Fruit fly (Drosophila melanogaster) whole organism, embryonic: ENCODE measurements around the gene Hou.

ENCODE experiments used
- BEAF-32 ChIP-seq: fragments of 200-800 bp; sonication (Bioruptor generic); optimal IDR thresholded peaks from 3 replicates; lab custom pipeline; 2017; ENCODE audit warnings: missing biosample characterization, missing genetic modification characterization, mild to moderate bottlenecking, moderate library complexity, missing genetic modification reagents
- Bgb ChIP-seq: fragments of 200-800 bp; sonication (Bioruptor generic); IDR thresholded peaks from 2 replicates; pipeline ENCODE4 v1.3.6; 2022; ENCODE audit warnings: missing biosample characterization, missing genetic modification characterization; ENCODE audit not compliant: partially characterized antibody
- CG10267 ChIP-seq: fragments of 200-800 bp; sonication (Bioruptor generic); optimal IDR thresholded peaks from 2 replicates; lab custom pipeline; 2018; ENCODE audit warnings: missing biosample characterization, mild to moderate bottlenecking, missing genetic modification characterization, moderate library complexity
- CG13287 ChIP-seq: fragments of 200-800 bp; sonication (Bioruptor generic); IDR thresholded peaks from 2 replicates; pipeline ENCODE4 v1.3.6; 2022; ENCODE audit warnings: missing biosample characterization, missing genetic modification characterization; ENCODE audit not compliant: partially characterized antibody
- CG14710 ChIP-seq: fragments of 200-800 bp; sonication (Bioruptor generic); optimal IDR thresholded peaks from 3 replicates; lab custom pipeline; 2019; ENCODE audit warnings: missing biosample characterization, mild to moderate bottlenecking, missing genetic modification characterization, moderate library complexity
- CG1603 ChIP-seq: fragments of 200-800 bp; sonication (Bioruptor generic); optimal IDR thresholded peaks from 2 replicates; lab custom pipeline; 2019; ENCODE audit warnings: missing biosample characterization, mild to moderate bottlenecking, missing genetic modification characterization, moderate library complexity
- CG16813 ChIP-seq: fragments of 200-800 bp; sonication (Bioruptor generic); IDR thresholded peaks from 3 replicates; pipeline ENCODE4 v1.3.6; 2022; ENCODE audit warnings: missing biosample characterization, missing genetic modification characterization; ENCODE audit not compliant: partially characterized antibody
- CG16815 ChIP-seq: fragments of 200-800 bp; sonication (Bioruptor generic); optimal IDR thresholded peaks from 3 replicates; lab custom pipeline; 2017; ENCODE audit warnings: missing biosample characterization, mild to moderate bottlenecking, missing genetic modification characterization
- CG2116 ChIP-seq: fragments of 200-800 bp; sonication (Bioruptor generic); optimal IDR thresholded peaks from 3 replicates; lab custom pipeline; 2018; ENCODE audit warnings: missing biosample characterization, mild to moderate bottlenecking, missing genetic modification characterization
- CG5180 ChIP-seq: fragments of 200-800 bp; sonication (Bioruptor generic); optimal IDR thresholded peaks from 3 replicates; lab custom pipeline; 2017; ENCODE audit warnings: missing biosample characterization, missing genetic modification characterization, mild to moderate bottlenecking, moderate library complexity, missing genetic modification reagents
- CG6791 ChIP-seq: fragments of 200-800 bp; sonication (Bioruptor generic); IDR thresholded peaks from 3 replicates; pipeline ENCODE4 v1.3.6; 2022; ENCODE audit warnings: missing biosample characterization, missing genetic modification characterization; ENCODE audit not compliant: partially characterized antibody
- CG8924 ChIP-seq: fragments of 200-800 bp; optimal IDR thresholded peaks from 3 replicates; lab custom pipeline; 2019; ENCODE audit warnings: missing biosample characterization, mild to moderate bottlenecking, missing genetic modification characterization, moderate library complexity
- CG9797 ChIP-seq: fragments of 200-800 bp; sonication (Bioruptor generic); optimal IDR thresholded peaks from 3 replicates; lab custom pipeline; 2018; ENCODE audit warnings: missing biosample characterization, mild to moderate bottlenecking, missing genetic modification characterization
- CTCF ChIP-seq: fragments of 200-800 bp; sonication (Bioruptor generic); optimal IDR thresholded peaks from 2 replicates; lab custom pipeline; 2017; ENCODE audit warnings: missing biosample characterization, mild to moderate bottlenecking, missing genetic modification characterization, moderate library complexity
- Dll ChIP-seq: fragments of 200-800 bp; sonication (Bioruptor generic); IDR thresholded peaks from 4 replicates; pipeline ENCODE4 v1.3.6; 2022; ENCODE audit warnings: missing biosample characterization, missing genetic modification characterization; ENCODE audit not compliant: partially characterized antibody
- Doc3 ChIP-seq: fragments of 200-800 bp; sonication (Bioruptor generic); IDR thresholded peaks from 3 replicates; pipeline ENCODE4 v1.3.6; 2022; ENCODE audit warnings: missing biosample characterization, missing genetic modification characterization; ENCODE audit not compliant: partially characterized antibody
- E2f2 ChIP-seq: fragments of 200-800 bp; sonication (Bioruptor generic); IDR thresholded peaks from 2 replicates; pipeline ENCODE4 v1.3.6; 2022; ENCODE audit warnings: missing biosample characterization, missing genetic modification characterization
- HLH4C ChIP-seq: fragments of 200-800 bp; sonication (Bioruptor generic); IDR thresholded peaks from 3 replicates; pipeline ENCODE4 v1.3.6; 2022; ENCODE audit warnings: missing biosample characterization, missing genetic modification characterization; ENCODE audit not compliant: partially characterized antibody
- MESR4 ChIP-seq: fragments of 200-800 bp; sonication (Bioruptor generic); optimal IDR thresholded peaks from 2 replicates; lab custom pipeline; 2018; ENCODE audit warnings: missing biosample characterization, mild to moderate bottlenecking, missing genetic modification characterization, moderate library complexity
- Ravus ChIP-seq: fragments of 200-800 bp; sonication (Bioruptor generic); IDR thresholded peaks from 2 replicates; pipeline ENCODE4 v1.3.6; 2022; ENCODE audit warnings: missing biosample characterization, missing genetic modification characterization
- Sry-δ ChIP-seq: fragments of 200-800 bp; sonication (Bioruptor generic); optimal IDR thresholded peaks from 2 replicates; lab custom pipeline; 2016; ENCODE audit warnings: missing biosample characterization, missing genetic modification characterization
- Tbp ChIP-seq: fragments of >200 bp; optimal IDR thresholded peaks from 2 replicates; lab custom pipeline; 2018; ENCODE audit warnings: missing biosample characterization, missing genetic modification characterization
- YL-1 ChIP-seq: fragments of 200-800 bp; sonication (Bioruptor generic); optimal IDR thresholded peaks from 3 replicates; lab custom pipeline; 2017; ENCODE audit warnings: missing biosample characterization, mild to moderate bottlenecking, missing genetic modification characterization
- amos ChIP-seq: fragments of 200-800 bp; sonication (Bioruptor generic); IDR thresholded peaks from 2 replicates; pipeline ENCODE4 v1.3.6; 2022; ENCODE audit warnings: missing biosample characterization, missing genetic modification characterization; ENCODE audit not compliant: partially characterized antibody
- ara ChIP-seq: fragments of 200-800 bp; sonication (Bioruptor generic); IDR thresholded peaks from 2 replicates; pipeline ENCODE4 v1.3.6; 2022; ENCODE audit warnings: missing biosample characterization, missing genetic modification characterization
- ato ChIP-seq: fragments of 200-800 bp; sonication (Bioruptor generic); IDR thresholded peaks from 2 replicates; pipeline ENCODE4 v1.3.6; 2022; ENCODE audit warnings: missing biosample characterization, missing genetic modification characterization; ENCODE audit not compliant: partially characterized antibody
- bbx ChIP-seq: fragments of 200-800 bp; sonication (Bioruptor generic); IDR thresholded peaks from 2 replicates; pipeline ENCODE4 v1.3.6; 2022; ENCODE audit warnings: missing biosample characterization, missing genetic modification characterization; ENCODE audit not compliant: partially characterized antibody
- chinmo ChIP-seq: fragments of 200-800 bp; sonication (Bioruptor generic); IDR thresholded peaks from 4 replicates; pipeline ENCODE4 v1.3.6; 2022; ENCODE audit warnings: missing biosample characterization, missing genetic modification characterization; ENCODE audit not compliant: partially characterized antibody
- crp ChIP-seq, 2 experiments: fragments of 200-800 bp; sonication (Bioruptor generic); optimal IDR thresholded peaks; 2 replicates in 1 of 2; 3 replicates in 1 of 2; lab custom pipeline; 2017; ENCODE audit warnings: missing biosample characterization in 2 of 2, missing genetic modification characterization in 2 of 2, mild to moderate bottlenecking in 1 of 2, moderate library complexity in 1 of 2
- dm ChIP-seq: fragments of 200-800 bp; sonication (Bioruptor generic); optimal IDR thresholded peaks from 3 replicates; lab custom pipeline; 2016; ENCODE audit warnings: missing biosample characterization, missing genetic modification characterization
- gem ChIP-seq: fragments of 200-800 bp; sonication (Bioruptor generic); optimal IDR thresholded peaks from 2 replicates; lab custom pipeline; 2019; ENCODE audit warnings: missing biosample characterization, mild to moderate bottlenecking, missing genetic modification characterization, moderate library complexity
- gfzf ChIP-seq: fragments of 200-800 bp; sonication (Bioruptor generic); optimal IDR thresholded peaks from 2 replicates; lab custom pipeline; 2016; ENCODE audit warnings: missing biosample characterization, mild to moderate bottlenecking, missing genetic modification characterization, moderate library complexity
- grau ChIP-seq: fragments of 200-800 bp; optimal IDR thresholded peaks from 3 replicates; lab custom pipeline; 2019; ENCODE audit warnings: missing biosample characterization, mild to moderate bottlenecking, missing genetic modification characterization, moderate library complexity
- hb ChIP-seq: fragments of 200-800 bp; sonication (Bioruptor generic); IDR thresholded peaks from 3 replicates; pipeline ENCODE4 v1.3.6; 2022; ENCODE audit warnings: missing biosample characterization, missing genetic modification characterization; ENCODE audit not compliant: partially characterized antibody
- ind ChIP-seq: fragments of 200-800 bp; sonication (Bioruptor generic); optimal IDR thresholded peaks from 3 replicates; lab custom pipeline; 2016; ENCODE audit warnings: missing biosample characterization, missing genetic modification characterization
- insv ChIP-seq, 2 experiments: fragments of 200-800 bp; sonication (Bioruptor generic); optimal IDR thresholded peaks; 3 replicates each; lab custom pipeline; 2016 to 2018; ENCODE audit warnings: missing biosample characterization in 2 of 2, missing genetic modification characterization in 2 of 2
- inv ChIP-seq: fragments of 200-800 bp; sonication (Bioruptor generic); IDR thresholded peaks from 2 replicates; pipeline ENCODE4 v1.3.6; 2022; ENCODE audit warnings: missing biosample characterization, missing genetic modification characterization; ENCODE audit not compliant: partially characterized antibody
- jigr1 ChIP-seq: fragments of 200-800 bp; sonication (Bioruptor generic); IDR thresholded peaks from 3 replicates; pipeline ENCODE4 v1.3.6; 2022; ENCODE audit warnings: missing biosample characterization, missing genetic modification characterization
- mld ChIP-seq: fragments of 200-800 bp; sonication (Bioruptor generic); IDR thresholded peaks from 3 replicates; pipeline ENCODE4 v1.3.6; 2022; ENCODE audit warnings: missing biosample characterization, missing genetic modification characterization; ENCODE audit not compliant: partially characterized antibody
- p53 ChIP-seq: fragments of 200-800 bp; sonication (Bioruptor generic); optimal IDR thresholded peaks from 2 replicates; lab custom pipeline; 2016; ENCODE audit warnings: missing biosample characterization, missing genetic modification characterization
- repo ChIP-seq: fragments of 200-800 bp; sonication (Bioruptor generic); optimal IDR thresholded peaks from 2 replicates; lab custom pipeline; 2016; ENCODE audit warnings: missing biosample characterization, missing genetic modification characterization
- sd ChIP-seq: fragments of 200-800 bp; sonication (Bioruptor generic); optimal IDR thresholded peaks from 3 replicates; lab custom pipeline; 2018; ENCODE audit warnings: missing biosample characterization, mild to moderate bottlenecking, missing genetic modification characterization, moderate library complexity
- sisA ChIP-seq: fragments of 200-800 bp; sonication (Bioruptor generic); IDR thresholded peaks from 2 replicates; pipeline ENCODE4 v1.3.6; 2022; ENCODE audit warnings: missing biosample characterization, missing genetic modification characterization
- slbo ChIP-seq: fragments of 200-800 bp; sonication (Bioruptor generic); IDR thresholded peaks from 2 replicates; pipeline ENCODE4 v1.3.6; 2022; ENCODE audit warnings: missing biosample characterization, missing genetic modification characterization
- sna ChIP-seq: fragments of 200-800 bp; sonication (Bioruptor generic); IDR thresholded peaks from 2 replicates; pipeline ENCODE4 v1.3.6; 2022; ENCODE audit warnings: missing biosample characterization, missing genetic modification characterization; ENCODE audit not compliant: partially characterized antibody
- stwl ChIP-seq: fragments of 200-800 bp; sonication (Bioruptor generic); optimal IDR thresholded peaks from 3 replicates; lab custom pipeline; 2018; ENCODE audit warnings: missing biosample characterization, mild to moderate bottlenecking, missing genetic modification characterization, moderate library complexity
- trem ChIP-seq: fragments of 200-800 bp; optimal IDR thresholded peaks from 3 replicates; lab custom pipeline; 2019; ENCODE audit warnings: missing biosample characterization, mild to moderate bottlenecking, missing genetic modification characterization, moderate library complexity
- zen2 ChIP-seq: fragments of 200-800 bp; sonication (Bioruptor generic); IDR thresholded peaks from 3 replicates; pipeline ENCODE4 v1.3.6; 2022; ENCODE audit warnings: missing biosample characterization, missing genetic modification characterization; ENCODE audit not compliant: partially characterized antibody

The Hou gene

dm6 chrX:18650252-18650651 lies at the start of gene Hou:
Gene Hou (minus strand): TSS chrX:18650444.
- TF ChIP-seq insv (GFP tag; optimal IDR thresholded peaks at IDR 0.05; lab: Kevin White, UChicago): no peak
- peak; percentile 57 for TF ChIP-seq bbx (GFP tag; lab: Robert Waterston, UW)
- TF ChIP-seq CG2116 (GFP tag; lab: Kevin White, UChicago): peak; percentile 22
- TF ChIP-seq dm (GFP tag; lab: Kevin White, UChicago): no peak
- 0 out of 2 replicates have a peak, but pooled peaks have one; percentile 23 for TF ChIP-seq ato (GFP tag; lab: Robert Waterston, UW)
- no peak for TF ChIP-seq sisA (GFP tag; lab: Robert Waterston, UW)
- peak; percentile 29; the same call in 1 of the 3 replicates for TF ChIP-seq Doc3 (GFP tag; lab: Robert Waterston, UW)
- peak; percentile 58 for TF ChIP-seq amos (GFP tag; lab: Robert Waterston, UW)
- no peak for TF ChIP-seq Ravus (GFP tag; lab: Robert Waterston, UW)
- TF ChIP-seq hb (GFP tag; lab: Robert Waterston, UW): no peak
- TF ChIP-seq CG10267 (tag; lab: Kevin White, UChicago): peak; percentile 30
- peak; percentile 21 for TF ChIP-seq CTCF
- peak; percentile 19; the same call in 2 of the 3 replicates for TF ChIP-seq zen2 (GFP tag; lab: Robert Waterston, UW)
- TF ChIP-seq Tbp: no peak
- peak; percentile 78; the same call in 3 of the 4 replicates for TF ChIP-seq chinmo (GFP tag; lab: Robert Waterston, UW)
- TF ChIP-seq BEAF-32: peak; percentile 74
- TF ChIP-seq mld (GFP tag; lab: Robert Waterston, UW): no peak
- peak; percentile 53; the same call in 1 of the 3 replicates for TF ChIP-seq CG6791
- peak; percentile 80 for TF ChIP-seq MESR4 (GFP tag; lab: Kevin White, UChicago)
- peak; percentile 86 for TF ChIP-seq CG9797 (GFP tag; lab: Kevin White, UChicago)
- peak; percentile 63 for TF ChIP-seq Bgb (GFP tag; lab: Robert Waterston, UW)
- no peak for TF ChIP-seq ara (GFP tag; lab: Robert Waterston, UW)
- TF ChIP-seq CG16815 (GFP tag; lab: Kevin White, UChicago): no peak
- TF ChIP-seq grau (tag; lab: Kevin White, UChicago): no peak
- peak; percentile 56; the same call in 2 of the 3 replicates for TF ChIP-seq CG16813
- TF ChIP-seq inv (GFP tag; lab: Robert Waterston, UW): peak; percentile 37; the same call in 1 of the 2 replicates
- no peak for TF ChIP-seq p53 (GFP tag; lab: Kevin White, UChicago)
- peak; percentile 42 for TF ChIP-seq CG1603 (tag; lab: Kevin White, UChicago)
- no peak for TF ChIP-seq gem (tag; lab: Kevin White, UChicago)
- peak; percentile 41; the same call in 2 of the 3 replicates for TF ChIP-seq HLH4C (GFP tag; lab: Robert Waterston, UW)
- TF ChIP-seq jigr1: no peak
- peak; percentile 49 for TF ChIP-seq stwl (tag; lab: Kevin White, UChicago)
- peak; percentile 63; the same call in 2 of the 4 replicates for TF ChIP-seq Dll (GFP tag; lab: Robert Waterston, UW)
- TF ChIP-seq Sry-δ (GFP tag; lab: Kevin White, UChicago): peak; percentile 49
- peak; percentile 79 for TF ChIP-seq CG13287
- peak; percentile 94 for TF ChIP-seq E2f2 (GFP tag; lab: Robert Waterston, UW)
- no peak for TF ChIP-seq repo (GFP tag; lab: Kevin White, UChicago)
- TF ChIP-seq CG14710 (tag; lab: Kevin White, UChicago): peak; percentile 34
- TF ChIP-seq ind (GFP tag; lab: Kevin White, UChicago): no peak
- TF ChIP-seq crp (GFP tag; optimal IDR thresholded peaks at IDR 0.05; lab: Kevin White, UChicago): peak in 1 of 2 experiments; percentile 6
- TF ChIP-seq trem: peak; percentile 17
- TF ChIP-seq sna (GFP tag; lab: Robert Waterston, UW): peak; percentile 17; the same call in 1 of the 2 replicates
- TF ChIP-seq slbo (GFP tag; lab: Robert Waterston, UW): no peak
- no peak for TF ChIP-seq sd (tag; lab: Kevin White, UChicago)
- peak; percentile 65 for TF ChIP-seq YL-1 (GFP tag; lab: Kevin White, UChicago)
- TF ChIP-seq gfzf (GFP tag; lab: Kevin White, UChicago): peak; percentile 72
- no peak for TF ChIP-seq CG5180 (GFP tag; lab: Kevin White, UChicago)
- peak; percentile 11 for TF ChIP-seq CG8924 (tag; lab: Kevin White, UChicago)
